Worm (Caenorhabditis elegans) whole organism, L3 larva: ENCODE data around the gene syp-2.

Source experiments
- ama-1 ChIP-seq: fragments of 150-350 bp; optimal IDR thresholded peaks from 2 replicates; lab custom pipeline; 2018
- elt-1 ChIP-seq: fragments of 150-350 bp; optimal IDR thresholded peaks from 2 replicates; lab custom pipeline; 2014; ENCODE audit warnings: missing biosample characterization, missing genetic modification characterization
- elt-2 ChIP-seq: sonication (generic microtip); optimal IDR thresholded peaks from 2 replicates; lab custom pipeline; 2016; ENCODE audit warnings: missing genetic modification reagents, mild to moderate bottlenecking, missing genetic modification characterization, missing compliant biosample characterization
- elt-3 ChIP-seq, 3 experiments: fragments of 150-350 bp in 1 of 3; sonication (generic microtip) in 2 of 3; optimal IDR thresholded peaks; 2 replicates in 2 of 3; 4 replicates in 1 of 3; lab custom pipeline; 2014 to 2017; ENCODE audit warnings: missing biosample characterization in 3 of 3, missing genetic modification characterization in 3 of 3
- eor-1 ChIP-seq, 2 experiments: fragments of 150-350 bp; optimal IDR thresholded peaks; 2 replicates each; lab custom pipeline; 2014 to 2018; ENCODE audit warnings: missing biosample characterization in 2 of 2, missing genetic modification characterization in 2 of 2
- mdl-1 ChIP-seq: fragments of 150-350 bp; optimal IDR thresholded peaks from 2 replicates; lab custom pipeline; 2014; ENCODE audit warnings: missing biosample characterization, missing genetic modification characterization
- nhr-11 ChIP-seq: fragments of 150-350 bp; optimal IDR thresholded peaks from 2 replicates; lab custom pipeline; 2014; ENCODE audit warnings: missing biosample characterization, missing genetic modification characterization
- nhr-237 ChIP-seq: fragments of 150-350 bp; optimal IDR thresholded peaks from 2 replicates; lab custom pipeline; 2014; ENCODE audit warnings: missing biosample characterization, missing genetic modification characterization
- nhr-76 ChIP-seq: fragments of 150-350 bp; sonication (generic microtip); optimal IDR thresholded peaks from 5 replicates; lab custom pipeline; 2014; ENCODE audit warnings: missing biosample characterization, missing genetic modification characterization
- pha-4 ChIP-seq: fragments of 150-350 bp; optimal IDR thresholded peaks from 2 replicates; lab custom pipeline; 2014; ENCODE audit warnings: missing biosample characterization, missing genetic modification reagents, missing genetic modification characterization
- pqm-1 ChIP-seq: fragments of 150-350 bp; optimal IDR thresholded peaks from 2 replicates; lab custom pipeline; 2017; ENCODE audit warnings: missing biosample characterization, missing genetic modification characterization, inconsistent platforms
- snpc-4 ChIP-seq: fragments of 150-350 bp; optimal IDR thresholded peaks from 2 replicates; lab custom pipeline; 2014; ENCODE audit warnings: missing biosample characterization, missing genetic modification characterization
- zag-1 ChIP-seq: fragments of 150-350 bp; optimal IDR thresholded peaks from 2 replicates; lab custom pipeline; 2014; ENCODE audit warnings: missing biosample characterization, missing genetic modification characterization

ce11 chrV:5513630-5514378 is 22.5 kb upstream of the syp-2 start, which contains the start of the genes hpo-15 and mms-19:
- no peak for TF ChIP-seq snpc-4 (tag; lab: Kevin White, UChicago)
- TF ChIP-seq elt-3 (tag; optimal IDR thresholded peaks at IDR 0.05; lab: Kevin White, UChicago) = no peak
- no peak for TF ChIP-seq zag-1 (tag; lab: Kevin White, UChicago)
- TF ChIP-seq nhr-11 (tag; lab: Kevin White, UChicago) = no peak
- no peak for TF ChIP-seq nhr-237 (tag; lab: Kevin White, UChicago)
- no peak for TF ChIP-seq mdl-1 (tag; lab: Kevin White, UChicago)
- peak; percentile 60 for TF ChIP-seq elt-2 (tag; lab: Kevin White, UChicago)
- TF ChIP-seq nhr-76 (tag; lab: Kevin White, UChicago) = no peak
- no peak for TF ChIP-seq ama-1 (lab: Kevin White, UChicago)
- TF ChIP-seq pqm-1 (tag; lab: Kevin White, UChicago) = peak; percentile 23
- TF ChIP-seq pha-4 (tag; lab: Kevin White, UChicago) = no peak
- no peak for TF ChIP-seq eor-1 (tag; optimal IDR thresholded peaks at IDR 0.05; lab: Kevin White, UChicago)
- TF ChIP-seq elt-1 = no peak
